Fruit fly (Drosophila melanogaster) whole organism, embryonic: ENCODE data around the gene Lcp65Aa.

Experiments used
- B-H1 ChIP-seq: fragments of 200-800 bp; sonication (Bioruptor generic); IDR thresholded peaks from 3 replicates; pipeline ENCODE4 v1.3.6; 2022; ENCODE audit warnings: missing biosample characterization, missing genetic modification characterization
- CG10979 ChIP-seq: fragments of 200-800 bp; sonication (Bioruptor generic); optimal IDR thresholded peaks from 2 replicates; lab custom pipeline; 2018; ENCODE audit warnings: missing biosample characterization, mild to moderate bottlenecking, missing genetic modification characterization, moderate library complexity
- CG11247 ChIP-seq: fragments of 200-800 bp; sonication (Bioruptor generic); IDR thresholded peaks from 2 replicates; pipeline ENCODE4 v1.3.6; 2022; ENCODE audit warnings: missing biosample characterization, missing genetic modification characterization
- CG12391 ChIP-seq: fragments of 200-800 bp; sonication (Bioruptor generic); optimal IDR thresholded peaks from 3 replicates; lab custom pipeline; 2018; ENCODE audit warnings: missing biosample characterization, mild to moderate bottlenecking, missing genetic modification characterization, moderate library complexity
- CG17186 ChIP-seq: fragments of 200-800 bp; sonication (Bioruptor generic); optimal IDR thresholded peaks from 3 replicates; lab custom pipeline; 2017; ENCODE audit warnings: missing biosample characterization, missing genetic modification reagents, missing genetic modification characterization
- CG17612 ChIP-seq: fragments of 200-800 bp; sonication (Bioruptor generic); IDR thresholded peaks from 2 replicates; pipeline ENCODE4 v1.3.6; 2022; ENCODE audit warnings: missing biosample characterization, missing genetic modification characterization
- CG2889 ChIP-seq: fragments of 200-800 bp; sonication (Bioruptor generic); IDR thresholded peaks from 3 replicates; pipeline ENCODE4 v1.3.6; 2022; ENCODE audit warnings: missing biosample characterization, missing genetic modification characterization
- CG31441 ChIP-seq: fragments of 200-800 bp; sonication (Bioruptor generic); IDR thresholded peaks from 2 replicates; pipeline ENCODE4 v1.3.6; 2022; ENCODE audit warnings: missing biosample characterization, missing genetic modification characterization
- CG32532 ChIP-seq: fragments of 200-800 bp; sonication (Bioruptor generic); IDR thresholded peaks from 2 replicates; pipeline ENCODE4 v1.3.6; 2022; ENCODE audit warnings: missing biosample characterization, missing genetic modification characterization
- CG5245 ChIP-seq: fragments of 200-800 bp; sonication (Bioruptor generic); optimal IDR thresholded peaks from 3 replicates; lab custom pipeline; 2016; ENCODE audit warnings: missing biosample characterization, missing genetic modification characterization
- CG6254 ChIP-seq: fragments of 200-800 bp; sonication (Bioruptor generic); optimal IDR thresholded peaks from 3 replicates; lab custom pipeline; 2017; ENCODE audit warnings: mild to moderate bottlenecking, missing biosample characterization, missing genetic modification reagents, missing genetic modification characterization
- CG6683 ChIP-seq: fragments of 200-800 bp; sonication (Bioruptor generic); optimal IDR thresholded peaks from 2 replicates; lab custom pipeline; 2017; ENCODE audit warnings: missing biosample characterization, mild to moderate bottlenecking, missing genetic modification characterization, missing genetic modification reagents
- CG7271 ChIP-seq: fragments of 200-800 bp; sonication (Bioruptor generic); optimal IDR thresholded peaks from 2 replicates; lab custom pipeline; 2018; ENCODE audit warnings: missing biosample characterization, mild to moderate bottlenecking, missing genetic modification characterization, moderate library complexity
- CG8924 ChIP-seq: fragments of 200-800 bp; optimal IDR thresholded peaks from 3 replicates; lab custom pipeline; 2019; ENCODE audit warnings: missing biosample characterization, mild to moderate bottlenecking, missing genetic modification characterization, moderate library complexity
- CG9437 ChIP-seq: fragments of 200-800 bp; sonication (Bioruptor generic); optimal IDR thresholded peaks from 2 replicates; lab custom pipeline; 2018; ENCODE audit warnings: missing biosample characterization, mild to moderate bottlenecking, missing genetic modification characterization
- CG9876 ChIP-seq: fragments of 200-800 bp; sonication (Bioruptor generic); optimal IDR thresholded peaks from 2 replicates; lab custom pipeline; 2016; ENCODE audit warnings: missing biosample characterization, missing genetic modification characterization
- CG9932 ChIP-seq: fragments of 200-800 bp; sonication (Bioruptor generic); IDR thresholded peaks from 2 replicates; pipeline ENCODE4 v1.3.6; 2022; ENCODE audit warnings: missing biosample characterization, missing genetic modification characterization
- Camta ChIP-seq: fragments of 200-800 bp; sonication (Bioruptor generic); optimal IDR thresholded peaks from 2 replicates; lab custom pipeline; 2016; ENCODE audit warnings: missing biosample characterization, missing genetic modification characterization
- D ChIP-seq, 2 experiments: fragments of 200-800 bp in 1 of 2; fragments of >200 bp in 1 of 2; sonication (Bioruptor generic) in 1 of 2; optimal IDR thresholded peaks; 2 replicates in 1 of 2; 3 replicates in 1 of 2; lab custom pipeline; 2017; ENCODE audit warnings: mild to moderate bottlenecking in 1 of 2, missing biosample characterization in 1 of 2, missing genetic modification characterization in 1 of 2, missing genetic modification reagents in 1 of 2
- Ets65A ChIP-seq: fragments of 200-800 bp; sonication (Bioruptor generic); peaks from one replicate; lab custom pipeline; 2016; ENCODE audit warnings: missing biosample characterization, missing genetic modification characterization
- HHEX ChIP-seq: fragments of 200-800 bp; sonication (Bioruptor generic); optimal IDR thresholded peaks from 3 replicates; lab custom pipeline; 2017; ENCODE audit warnings: missing biosample characterization, mild to moderate bottlenecking, missing genetic modification characterization, missing genetic modification reagents
- Hr39 ChIP-seq: fragments of >200 bp; optimal IDR thresholded peaks from 2 replicates; lab custom pipeline; 2017
- Hsf ChIP-seq: fragments of 200-800 bp; sonication (Bioruptor generic); optimal IDR thresholded peaks from 3 replicates; lab custom pipeline; 2016; ENCODE audit warnings: missing biosample characterization, missing genetic modification characterization
- MESR4 ChIP-seq: fragments of 200-800 bp; sonication (Bioruptor generic); optimal IDR thresholded peaks from 2 replicates; lab custom pipeline; 2018; ENCODE audit warnings: missing biosample characterization, mild to moderate bottlenecking, missing genetic modification characterization, moderate library complexity
- MTF-1 ChIP-seq: fragments of 200-800 bp; sonication (Bioruptor generic); optimal IDR thresholded peaks from 2 replicates; lab custom pipeline; 2018; ENCODE audit warnings: missing biosample characterization, mild to moderate bottlenecking, missing genetic modification characterization, borderline replicate concordance
- Mad ChIP-seq: fragments of 200-800 bp; sonication (Bioruptor generic); optimal IDR thresholded peaks from 2 replicates; lab custom pipeline; 2016; ENCODE audit warnings: missing biosample characterization, missing genetic modification characterization
- PHDP ChIP-seq: fragments of 200-800 bp; sonication (Bioruptor generic); optimal IDR thresholded peaks from 3 replicates; lab custom pipeline; 2018; ENCODE audit warnings: missing biosample characterization, mild to moderate bottlenecking, missing genetic modification characterization, moderate library complexity
- Pdp1 ChIP-seq, 2 experiments: fragments of 200-800 bp; sonication (Bioruptor generic); optimal IDR thresholded peaks; 3 replicates each; lab custom pipeline; 2016; ENCODE audit warnings: missing biosample characterization in 2 of 2, missing genetic modification characterization in 2 of 2, mild to moderate bottlenecking in 1 of 2, moderate library complexity in 1 of 2
- Six4 ChIP-seq: fragments of 200-800 bp; sonication (Bioruptor generic); optimal IDR thresholded peaks from 2 replicates; lab custom pipeline; 2016; ENCODE audit warnings: missing biosample characterization, missing genetic modification characterization
- Sry-δ ChIP-seq: fragments of 200-800 bp; sonication (Bioruptor generic); optimal IDR thresholded peaks from 2 replicates; lab custom pipeline; 2016; ENCODE audit warnings: missing biosample characterization, missing genetic modification characterization
- Taf1 ChIP-seq: fragments of 200-800 bp; sonication (Bioruptor generic); IDR thresholded peaks from 2 replicates; pipeline ENCODE4 v1.3.6; 2022; ENCODE audit warnings: missing biosample characterization, missing genetic modification characterization
- Tbp ChIP-seq: fragments of >200 bp; optimal IDR thresholded peaks from 2 replicates; lab custom pipeline; 2018; ENCODE audit warnings: missing biosample characterization, missing genetic modification characterization
- Trl ChIP-seq, 3 experiments: fragments of >200 bp in 2 of 3; fragments of 200-800 bp in 1 of 3; sonication (Bioruptor generic) in 1 of 3; optimal IDR thresholded peaks; 2 replicates in 1 of 3; 3 replicates in 2 of 3; lab custom pipeline; 2016 to 2017; ENCODE audit warnings: missing biosample characterization in 1 of 3, missing genetic modification characterization in 1 of 3
- aop ChIP-seq: fragments of 200-800 bp; sonication (Bioruptor generic); IDR thresholded peaks from 2 replicates; pipeline ENCODE4 v1.3.6; 2022; ENCODE audit warnings: missing biosample characterization, missing genetic modification characterization
- ap ChIP-seq: fragments of 200-800 bp; sonication (Bioruptor generic); IDR thresholded peaks from 2 replicates; pipeline ENCODE4 v1.3.6; 2022; ENCODE audit warnings: missing biosample characterization, missing genetic modification characterization
- ato ChIP-seq: fragments of 200-800 bp; sonication (Bioruptor generic); IDR thresholded peaks from 2 replicates; pipeline ENCODE4 v1.3.6; 2022; ENCODE audit warnings: missing biosample characterization, missing genetic modification characterization; ENCODE audit not compliant: partially characterized antibody
- dmrt99B ChIP-seq: fragments of 200-800 bp; sonication (Bioruptor generic); optimal IDR thresholded peaks from 2 replicates; lab custom pipeline; 2018; ENCODE audit warnings: missing biosample characterization, mild to moderate bottlenecking, missing genetic modification characterization, moderate library complexity
- dpn ChIP-seq, 2 experiments: fragments of 200-800 bp; sonication (Bioruptor generic); optimal IDR thresholded peaks; 3 replicates each; lab custom pipeline; 2016; ENCODE audit warnings: missing biosample characterization in 2 of 2, missing genetic modification characterization in 2 of 2
- fd96Cb ChIP-seq: fragments of 200-800 bp; sonication (Bioruptor generic); optimal IDR thresholded peaks from 2 replicates; lab custom pipeline; 2018; ENCODE audit warnings: missing biosample characterization, mild to moderate bottlenecking, missing genetic modification characterization, moderate library complexity
- grau ChIP-seq: fragments of 200-800 bp; optimal IDR thresholded peaks from 3 replicates; lab custom pipeline; 2019; ENCODE audit warnings: missing biosample characterization, mild to moderate bottlenecking, missing genetic modification characterization, moderate library complexity
- hkb ChIP-seq, 2 experiments: fragments of 200-800 bp in 1 of 2; fragments of >200 bp in 1 of 2; sonication (Bioruptor generic) in 1 of 2; IDR thresholded peaks in 1 of 2; optimal IDR thresholded peaks in 1 of 2; 2 replicates each; pipeline versions ENCODE4 v1.3.6 to Lab custom; 2017 to 2022; ENCODE audit warnings: missing biosample characterization in 1 of 2, missing genetic modification characterization in 1 of 2
- mirr ChIP-seq: fragments of 200-800 bp; sonication (Bioruptor generic); optimal IDR thresholded peaks from 3 replicates; lab custom pipeline; 2018; ENCODE audit warnings: missing biosample characterization, mild to moderate bottlenecking, missing genetic modification characterization
- sens-2 ChIP-seq: fragments of 200-800 bp; sonication (Bioruptor generic); IDR thresholded peaks from 2 replicates; pipeline ENCODE4 v1.3.6; 2022; ENCODE audit warnings: missing biosample characterization, missing genetic modification characterization
- sim ChIP-seq: fragments of 200-800 bp; sonication (Bioruptor generic); IDR thresholded peaks from 2 replicates; pipeline ENCODE4 v1.3.6; 2022; ENCODE audit warnings: missing biosample characterization, missing genetic modification characterization
- trem ChIP-seq: fragments of 200-800 bp; optimal IDR thresholded peaks from 3 replicates; lab custom pipeline; 2019; ENCODE audit warnings: missing biosample characterization, mild to moderate bottlenecking, missing genetic modification characterization, moderate library complexity
- twi ChIP-seq: fragments of 200-800 bp; optimal IDR thresholded peaks from 2 replicates; lab custom pipeline; 2019; ENCODE audit warnings: missing biosample characterization, mild to moderate bottlenecking, missing genetic modification characterization, moderate library complexity
- tx ChIP-seq: fragments of 200-800 bp; sonication (Bioruptor generic); optimal IDR thresholded peaks from 2 replicates; lab custom pipeline; 2016; ENCODE audit warnings: missing biosample characterization, missing genetic modification characterization
- vnd ChIP-seq: fragments of 200-800 bp; sonication (Bioruptor generic); IDR thresholded peaks from 3 replicates; pipeline ENCODE4 v1.3.6; 2022; ENCODE audit warnings: missing biosample characterization, missing genetic modification characterization; ENCODE audit not compliant: partially characterized antibody
- zf30C ChIP-seq: fragments of 200-800 bp; sonication (Bioruptor generic); optimal IDR thresholded peaks from 3 replicates; lab custom pipeline; 2018; ENCODE audit warnings: missing biosample characterization, mild to moderate bottlenecking, missing genetic modification characterization

The Lcp65Aa gene

dm6 chr3L:6139924-6140574 is 11.1 kb upstream of the Lcp65Aa start, which contains the start of gene Cpr65Av (continued):
- TF ChIP-seq D (optimal IDR thresholded peaks at IDR 0.05; lab: Kevin White, UChicago), result no peak
- no peak for TF ChIP-seq D (GFP tag; optimal IDR thresholded peaks at IDR 0.05; lab: Kevin White, UChicago)
- TF ChIP-seq CG31441 (GFP tag; lab: Robert Waterston, UW), result 0 out of 2 replicates have a peak, but pooled peaks have one; percentile 12
- no peak for TF ChIP-seq CG11247
- no peak for TF ChIP-seq CG9437 (GFP tag; lab: Kevin White, UChicago)
- TF ChIP-seq dpn (GFP tag; optimal IDR thresholded peaks at IDR 0.05; lab: Kevin White, UChicago), result no peak
- TF ChIP-seq Pdp1 (GFP tag; optimal IDR thresholded peaks at IDR 0.05; lab: Kevin White, UChicago), result no peak
- no peak for TF ChIP-seq Mad (GFP tag; lab: Kevin White, UChicago)
- no peak for TF ChIP-seq CG6683 (GFP tag; lab: Kevin White, UChicago)
- TF ChIP-seq fd96Cb (tag; lab: Kevin White, UChicago), result no peak
- no peak for TF ChIP-seq CG17186 (GFP tag; lab: Kevin White, UChicago)
- no peak for TF ChIP-seq Taf1
- no peak for TF ChIP-seq Six4 (GFP tag; lab: Kevin White, UChicago)
- TF ChIP-seq CG9932 (GFP tag; lab: Robert Waterston, UW), result no peak
- TF ChIP-seq MESR4, result no peak
- TF ChIP-seq CG10979 (tag; lab: Kevin White, UChicago), result no peak
- TF ChIP-seq CG17612 (GFP tag; lab: Robert Waterston, UW), result no peak
- TF ChIP-seq Hsf (GFP tag; lab: Kevin White, UChicago), result no peak
- peak; percentile 28 for TF ChIP-seq mirr
- TF ChIP-seq sim (GFP tag; lab: Robert Waterston, UW), result no peak
- TF ChIP-seq CG8924 (tag; lab: Kevin White, UChicago), result no peak
- TF ChIP-seq CG2889 (GFP tag; lab: Robert Waterston, UW), result no peak
- TF ChIP-seq hkb (optimal IDR thresholded peaks at IDR 0.05; lab: Kevin White, UChicago), result no peak
- peak; percentile 28; the same call in 1 of the 2 replicates for TF ChIP-seq hkb (GFP tag; IDR thresholded peaks at IDR 0.05; lab: Robert Waterston, UW)
- TF ChIP-seq CG7271 (tag; lab: Kevin White, UChicago), result no peak
- TF ChIP-seq CG6254 (GFP tag; lab: Kevin White, UChicago), result no peak
- no peak for TF ChIP-seq sens-2
- TF ChIP-seq CG9876 (GFP tag; lab: Kevin White, UChicago), result no peak
- no peak for TF ChIP-seq trem (tag; lab: Kevin White, UChicago)
- no peak for TF ChIP-seq Sry-δ (GFP tag; lab: Kevin White, UChicago)
- TF ChIP-seq twi (tag; lab: Kevin White, UChicago), result no peak
- TF ChIP-seq Hr39 (lab: Kevin White, UChicago), result no peak
- TF ChIP-seq Camta, result no peak
- TF ChIP-seq CG5245 (GFP tag; lab: Kevin White, UChicago), result no peak
- peak; percentile 59 for TF ChIP-seq dmrt99B (tag; lab: Kevin White, UChicago)
- no peak for TF ChIP-seq zf30C
- no peak for TF ChIP-seq tx (GFP tag; lab: Kevin White, UChicago)
- TF ChIP-seq PHDP (tag; lab: Kevin White, UChicago), result peak; percentile 54
- TF ChIP-seq aop, result no peak
- TF ChIP-seq Ets65A, result no peak
- TF ChIP-seq B-H1, result no peak
- TF ChIP-seq Trl (optimal IDR thresholded peaks at IDR 0.05; lab: Kevin White, UChicago), result no peak
- no peak for TF ChIP-seq Trl (GFP tag; optimal IDR thresholded peaks at IDR 0.05; lab: Kevin White, UChicago)
- no peak for TF ChIP-seq Tbp (GFP tag; lab: Kevin White, UChicago)
- peak; percentile 35 for TF ChIP-seq MTF-1 (GFP tag; lab: Kevin White, UChicago)
- TF ChIP-seq grau, result no peak
- TF ChIP-seq CG12391 (tag; lab: Kevin White, UChicago), result no peak
- no peak for TF ChIP-seq HHEX (GFP tag; lab: Kevin White, UChicago)
- no peak for TF ChIP-seq vnd (GFP tag; lab: Robert Waterston, UW)
- TF ChIP-seq ap (GFP tag; lab: Robert Waterston, UW), result no peak
- no peak for TF ChIP-seq ato (GFP tag; lab: Robert Waterston, UW)
- TF ChIP-seq CG32532 (GFP tag; lab: Robert Waterston, UW), result no peak
